Fruit fly (Drosophila melanogaster) whole organism, pupa: ENCODE data around the gene CG14262.

Source experiments
- CG10348 ChIP-seq: fragments of 200-800 bp; sonication (Bioruptor generic); IDR thresholded peaks from 2 replicates; pipeline ENCODE4 v1.3.6; 2022; ENCODE audit warnings: missing biosample characterization, missing genetic modification characterization
- CG12605 ChIP-seq: fragments of 200-800 bp; sonication (Bioruptor generic); IDR thresholded peaks from 2 replicates; pipeline ENCODE4 v1.3.6; 2022; ENCODE audit warnings: missing biosample characterization, missing genetic modification characterization
- CG13204 ChIP-seq: fragments of 200-800 bp; sonication (Bioruptor generic); optimal IDR thresholded peaks from 2 replicates; lab custom pipeline; 2018; ENCODE audit warnings: missing biosample characterization, mild to moderate bottlenecking, missing genetic modification characterization, moderate library complexity
- CG14655 ChIP-seq: fragments of 200-800 bp; sonication (Bioruptor generic); optimal IDR thresholded peaks from 3 replicates; lab custom pipeline; 2017; ENCODE audit warnings: mild to moderate bottlenecking, missing biosample characterization, missing genetic modification reagents, missing genetic modification characterization
- CG15710 ChIP-seq: fragments of 200-800 bp; sonication (Bioruptor generic); optimal IDR thresholded peaks from 2 replicates; lab custom pipeline; 2018; ENCODE audit warnings: missing biosample characterization, mild to moderate bottlenecking, missing genetic modification characterization, moderate library complexity
- CG17806 ChIP-seq: fragments of 200-800 bp; sonication (Bioruptor generic); optimal IDR thresholded peaks from 2 replicates; lab custom pipeline; 2018; ENCODE audit warnings: missing biosample characterization, mild to moderate bottlenecking, missing genetic modification characterization, moderate library complexity
- CG32121 ChIP-seq: fragments of 200-800 bp; sonication (Bioruptor generic); IDR thresholded peaks from 2 replicates; pipeline ENCODE4 v1.3.6; 2022; ENCODE audit warnings: missing biosample characterization, missing genetic modification characterization
- CG34367 ChIP-seq: fragments of 200-800 bp; sonication (Bioruptor generic); optimal IDR thresholded peaks from 2 replicates; lab custom pipeline; 2018; ENCODE audit warnings: missing biosample characterization, mild to moderate bottlenecking, missing genetic modification characterization
- CG4496 ChIP-seq: fragments of 200-800 bp; sonication (Bioruptor generic); IDR thresholded peaks from 3 replicates; pipeline ENCODE4 v1.3.6; 2022; ENCODE audit warnings: missing biosample characterization, missing genetic modification characterization
- CG8159 ChIP-seq: fragments of 200-800 bp; sonication (Bioruptor generic); optimal IDR thresholded peaks from 3 replicates; lab custom pipeline; 2018; ENCODE audit warnings: missing biosample characterization, mild to moderate bottlenecking, missing genetic modification characterization, moderate library complexity
- CG8301 ChIP-seq: fragments of 200-800 bp; sonication (Bioruptor generic); optimal IDR thresholded peaks from 2 replicates; lab custom pipeline; 2018; ENCODE audit warnings: missing biosample characterization, mild to moderate bottlenecking, missing genetic modification characterization
- CG9948 ChIP-seq: fragments of 200-800 bp; sonication (Bioruptor generic); optimal IDR thresholded peaks from 2 replicates; lab custom pipeline; 2018; ENCODE audit warnings: missing biosample characterization, mild to moderate bottlenecking, missing genetic modification characterization, moderate library complexity
- D1 ChIP-seq: fragments of 200-800 bp; sonication (Bioruptor generic); optimal IDR thresholded peaks from 2 replicates; lab custom pipeline; 2018; ENCODE audit warnings: missing biosample characterization, mild to moderate bottlenecking, missing genetic modification characterization, moderate library complexity
- EcR ChIP-seq: fragments of 200-800 bp; sonication (Bioruptor generic); optimal IDR thresholded peaks from 3 replicates; lab custom pipeline; 2019; ENCODE audit warnings: missing biosample characterization, missing genetic modification characterization, mild to moderate bottlenecking, moderate library complexity, missing genetic modification reagents
- Ets98B ChIP-seq: fragments of 200-800 bp; sonication (Bioruptor generic); IDR thresholded peaks from 2 replicates; pipeline ENCODE4 v1.3.6; 2022; ENCODE audit warnings: missing biosample characterization, missing genetic modification characterization
- Pif1A ChIP-seq: fragments of 200-800 bp; sonication (Bioruptor generic); optimal IDR thresholded peaks from 3 replicates; lab custom pipeline; 2016; ENCODE audit warnings: missing biosample characterization, missing genetic modification characterization
- Pif1B ChIP-seq: fragments of 200-800 bp; sonication (Bioruptor generic); optimal IDR thresholded peaks from 3 replicates; lab custom pipeline; 2016; ENCODE audit warnings: missing biosample characterization, missing genetic modification characterization
- Snoo ChIP-seq: fragments of 200-800 bp; sonication (Bioruptor generic); optimal IDR thresholded peaks from 3 replicates; lab custom pipeline; 2017; ENCODE audit warnings: missing biosample characterization, mild to moderate bottlenecking, missing genetic modification characterization, inconsistent platforms
- fd96Ca ChIP-seq: fragments of 200-800 bp; sonication (Bioruptor generic); IDR thresholded peaks from 3 replicates; pipeline ENCODE4 v1.3.6; 2022; ENCODE audit warnings: missing biosample characterization, missing genetic modification characterization
- gl ChIP-seq: fragments of 200-800 bp; sonication (Bioruptor generic); optimal IDR thresholded peaks from 2 replicates; lab custom pipeline; 2018; ENCODE audit warnings: missing biosample characterization, mild to moderate bottlenecking, missing genetic modification characterization
- rn ChIP-seq: fragments of 200-800 bp; sonication (Bioruptor generic); IDR thresholded peaks from 2 replicates; pipeline ENCODE4 v1.3.6; 2022; ENCODE audit warnings: missing biosample characterization, missing genetic modification characterization

Gene CG14262

dm6 chr3R:27238438-27239301, 26.6 kb downstream of the CG14262 start, which contains the start of the genes CG31064 and PolA2:
Gene CG31064, minus strand, starts transcription at chr3R:27239085.
Gene PolA2, plus strand, starts transcription at chr3R:27239163.
- TF ChIP-seq CG34367 (tag; lab: Kevin White, UChicago) = no peak
- TF ChIP-seq CG12605 (GFP tag; lab: Robert Waterston, UW) = 0 out of 2 replicates have a peak, but pooled peaks have one; percentile 6
- no peak for TF ChIP-seq CG8301 (tag; lab: Kevin White, UChicago)
- 0 out of 3 replicates have a peak, but pooled peaks have one; percentile 15 for TF ChIP-seq CG4496 (GFP tag; lab: Robert Waterston, UW)
- TF ChIP-seq, all 21 proteins: peak for 2

DNA sequence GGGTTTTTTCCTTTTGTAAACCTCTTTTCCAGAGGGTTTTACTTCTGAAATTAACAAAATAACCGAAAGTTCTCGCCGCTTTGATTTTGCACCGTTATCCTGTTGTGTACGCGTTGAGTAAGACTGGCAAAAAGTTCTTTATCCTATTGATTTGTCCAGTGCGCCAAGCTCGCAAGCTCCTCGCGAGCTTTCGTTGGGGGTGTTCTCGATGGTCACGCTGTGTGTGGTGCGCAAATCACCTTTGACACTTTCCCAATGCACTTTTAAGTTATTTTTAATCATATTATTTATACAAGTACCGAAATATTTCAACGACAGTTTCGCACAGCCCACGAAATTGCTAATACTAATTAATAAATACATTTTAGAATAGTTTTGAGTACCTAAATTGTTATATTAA, 27.2 kb downstream of the CG14262 start:
- no peak for TF ChIP-seq CG10348 (GFP tag; lab: Robert Waterston, UW)
- TF ChIP-seq Pif1A (GFP tag; lab: Kevin White, UChicago) = no peak
- TF ChIP-seq CG9948 (tag; lab: Kevin White, UChicago) = no peak
- no peak for TF ChIP-seq CG13204 (GFP tag; lab: Kevin White, UChicago)
- TF ChIP-seq D1 = no peak
- TF ChIP-seq CG17806 (tag; lab: Kevin White, UChicago) = no peak
- no peak for TF ChIP-seq CG12605 (GFP tag; lab: Robert Waterston, UW)
- no peak for TF ChIP-seq CG8159
- TF ChIP-seq Ets98B (GFP tag; lab: Robert Waterston, UW) = no peak
- TF ChIP-seq CG32121 = no peak
- TF ChIP-seq EcR (GFP tag; lab: Kevin White, UChicago) = no peak
- TF ChIP-seq fd96Ca (GFP tag; lab: Robert Waterston, UW) = no peak
- no peak for TF ChIP-seq CG15710
- TF ChIP-seq CG8301 (tag; lab: Kevin White, UChicago) = no peak

DNA sequence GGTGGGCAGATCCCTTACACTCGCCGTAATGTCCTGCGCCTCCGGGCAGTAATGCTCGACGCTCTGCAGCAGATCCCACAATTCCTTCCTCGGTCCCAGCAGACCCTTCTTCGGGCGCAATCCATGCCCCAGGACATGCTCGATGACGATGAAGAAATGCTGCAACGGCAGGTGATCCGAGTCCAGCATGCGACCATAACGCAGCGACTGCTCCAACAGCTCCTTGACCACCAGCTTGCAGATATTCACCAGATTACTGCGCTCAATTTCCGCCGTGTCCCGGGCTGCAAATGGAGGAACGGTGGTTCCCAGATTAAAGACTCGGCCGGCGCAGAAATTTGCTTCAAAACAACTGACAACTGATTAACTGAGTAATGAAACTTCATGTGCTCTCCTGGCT, 31.8 kb downstream of the CG14262 start, which contains the start of gene CG31068:
Gene CG31068, plus strand, starts transcription at position 301 of the 400 bp plus-strand sequence.
- TF ChIP-seq CG32121 = no peak
- TF ChIP-seq CG10348 (GFP tag; lab: Robert Waterston, UW) = no peak
- TF ChIP-seq D1 = no peak
- TF ChIP-seq Ets98B (GFP tag; lab: Robert Waterston, UW) = no peak
- TF ChIP-seq CG13204 (GFP tag; lab: Kevin White, UChicago) = no peak
- no peak for TF ChIP-seq CG14655 (GFP tag; lab: Kevin White, UChicago)
- no peak for TF ChIP-seq CG12605 (GFP tag; lab: Robert Waterston, UW)
- no peak for TF ChIP-seq CG8159
- TF ChIP-seq Pif1B (GFP tag; lab: Kevin White, UChicago) = no peak
- TF ChIP-seq gl (tag; lab: Kevin White, UChicago) = no peak
- no peak for TF ChIP-seq CG17806 (tag; lab: Kevin White, UChicago)
- no peak for TF ChIP-seq EcR (GFP tag; lab: Kevin White, UChicago)
- no peak for TF ChIP-seq CG15710
- no peak for TF ChIP-seq rn (GFP tag; lab: Robert Waterston, UW)
- no peak for TF ChIP-seq fd96Ca (GFP tag; lab: Robert Waterston, UW)
- no peak for TF ChIP-seq Pif1A (GFP tag; lab: Kevin White, UChicago)
- no peak for TF ChIP-seq CG9948 (tag; lab: Kevin White, UChicago)
- no peak for TF ChIP-seq Snoo (tag; lab: Kevin White, UChicago)
- no peak for TF ChIP-seq CG4496 (GFP tag; lab: Robert Waterston, UW)
- TF ChIP-seq, all 21 proteins: peak for 0

DNA sequence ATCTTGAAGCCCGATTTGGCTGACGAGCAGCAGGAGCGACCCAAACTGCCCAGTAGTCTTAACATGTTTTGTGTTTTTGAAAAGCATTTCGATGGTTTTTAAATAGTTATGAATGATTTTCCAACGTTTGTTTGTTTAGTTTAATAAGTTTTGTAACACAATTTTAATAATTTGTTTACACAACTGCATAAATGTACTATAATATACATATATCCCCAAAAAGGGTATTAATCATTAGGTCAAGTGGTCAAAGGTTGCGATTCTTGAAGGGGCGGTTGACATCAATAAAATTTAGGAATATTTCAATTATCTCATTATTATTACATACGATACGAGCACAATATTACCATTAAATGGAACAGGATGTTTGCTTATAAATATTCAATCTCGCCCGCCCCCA, 35.9 kb downstream of the CG14262 start, which contains the start of gene CG42814:
Gene CG42814, minus strand, starts transcription at position 101 of the 400 bp plus-strand sequence.
- TF ChIP-seq Pif1A (GFP tag; lab: Kevin White, UChicago) (no peak), CG14655 (GFP tag; lab: Kevin White, UChicago) (no peak), Ets98B (GFP tag; lab: Robert Waterston, UW) (no peak), D1 (no peak), CG10348 (GFP tag; lab: Robert Waterston, UW) (no peak), rn (GFP tag; lab: Robert Waterston, UW) (no peak), CG13204 (GFP tag; lab: Kevin White, UChicago) (no peak), CG17806 (tag; lab: Kevin White, UChicago) (no peak), CG32121 (no peak), CG15710 (no peak), gl (tag; lab: Kevin White, UChicago) (no peak), CG9948 (tag; lab: Kevin White, UChicago) (no peak), CG34367 (tag; lab: Kevin White, UChicago) (no peak), CG8301 (tag; lab: Kevin White, UChicago) (no peak), CG8159 (no peak), EcR (GFP tag; lab: Kevin White, UChicago) (no peak), CG12605 (GFP tag; lab: Robert Waterston, UW) (no peak), CG4496 (GFP tag; lab: Robert Waterston, UW) (no peak)

DNA sequence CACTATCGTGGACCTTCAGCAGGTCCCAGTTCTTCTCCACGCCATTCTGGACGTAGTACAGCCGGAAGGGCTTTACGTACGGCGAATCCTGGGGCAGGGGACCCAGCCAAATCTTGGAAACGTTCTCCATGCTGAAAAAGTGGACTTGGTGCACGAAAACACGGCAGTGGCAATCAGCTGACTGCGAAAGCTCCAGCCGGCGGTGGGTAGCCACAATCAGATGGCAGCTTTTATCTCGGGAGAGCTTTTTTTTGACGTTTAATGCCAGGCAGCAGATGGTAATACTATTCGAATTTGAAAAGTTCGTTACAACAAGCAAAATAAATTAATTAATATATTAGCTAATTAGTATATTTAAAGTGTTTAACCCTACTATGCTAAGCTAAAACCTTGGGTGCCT, 36.9 kb downstream of the CG14262 start, which contains the start of gene CG42813:
Gene CG42813, minus strand, starts transcription at position 220 of the 400 bp plus-strand sequence.
- TF ChIP-seq CG4496 (GFP tag; lab: Robert Waterston, UW) = peak; percentile 67; the same call in 2 of the 3 replicates
- no peak for TF ChIP-seq CG9948 (tag; lab: Kevin White, UChicago)
- no peak for TF ChIP-seq CG8301 (tag; lab: Kevin White, UChicago)
- no peak for TF ChIP-seq Pif1B (GFP tag; lab: Kevin White, UChicago)
- peak; percentile 40; the same call in 1 of the 2 replicates for TF ChIP-seq Ets98B (GFP tag; lab: Robert Waterston, UW)
